Worm (Caenorhabditis elegans) whole organism, midembryonic: Measurements from ENCODE around the gene C27F2.4.
"Not testable (repeated sequence)": the region's sequence is repeated elsewhere in the genome, so short reads cannot be mapped to it uniquely, and the experiment has no call there.

Experiments used
- T22C8.4 ChIP-seq: fragments of 200-800 bp; sonication (Bioruptor generic); IDR thresholded peaks from 2 replicates; pipeline ENCODE4 v1.3.6; 2022; ENCODE audit warnings: missing genetic modification characterization, missing compliant biosample characterization
- flt-1 ChIP-seq: fragments of 200-800 bp; sonication (Bioruptor generic); IDR thresholded peaks from 2 replicates; pipeline ENCODE4 v1.3.6; 2022; ENCODE audit warnings: missing genetic modification characterization, missing compliant biosample characterization

ce11 chrIII:4980367-4980766 is 20.3 kb upstream of the C27F2.4 start, which contains the start of gene C27F2.6:
- TF ChIP-seq T22C8.4, flt-1 (GFP tag; lab: Robert Waterston, UW): not testable (repeated sequence)
